Worm (Caenorhabditis elegans): ENCODE results near the gene C29E4.14.

- TF ChIP-seq nhr-237 (tag; optimal IDR thresholded peaks at IDR 0.05) (no peak), nhr-28 (tag; optimal IDR thresholded peaks at IDR 0.05) (no peak), fkh-10 (GFP tag; optimal IDR thresholded peaks at IDR 0.05) (no peak), mdl-1 (tag; optimal IDR thresholded peaks at IDR 0.05) (no peak), fos-1 (tag; optimal IDR thresholded peaks at IDR 0.05) (no peak), egl-27 (tag; optimal IDR thresholded peaks at IDR 0.05) (no peak), ama-1 (optimal IDR thresholded peaks at IDR 0.05) (no peak), lin-13 (GFP tag; optimal IDR thresholded peaks at IDR 0.05) (no peak), ceh-8 (GFP tag; optimal IDR thresholded peaks at IDR 0.05) (no peak), lsy-2 (tag; optimal IDR thresholded peaks at IDR 0.05) (no peak), ceh-82 (tag; optimal IDR thresholded peaks at IDR 0.05) (no peak), nhr-77 (tag; optimal IDR thresholded peaks at IDR 0.05) (no peak), nhr-85 (tag) (no peak)
Measured at ce11 chrIII:7903427-7903826, 16.5 kb upstream of the C29E4.14 start.
